Fruit fly (Drosophila melanogaster) whole organism, prepupa: ENCODE data around the gene CG17732.

Source experiments
- Blimp-1 ChIP-seq: fragments of 200-800 bp; sonication (Bioruptor generic); optimal IDR thresholded peaks from 3 replicates; lab custom pipeline; 2017; ENCODE audit warnings: missing biosample characterization, missing genetic modification characterization, mild to moderate bottlenecking, moderate library complexity, missing genetic modification reagents
- CG10669 ChIP-seq: fragments of 200-800 bp; sonication (Bioruptor generic); optimal IDR thresholded peaks from 3 replicates; lab custom pipeline; 2018; ENCODE audit warnings: missing biosample characterization, mild to moderate bottlenecking, missing genetic modification characterization, moderate library complexity
- CG11902 ChIP-seq: fragments of 200-800 bp; sonication (Bioruptor generic); optimal IDR thresholded peaks from 3 replicates; lab custom pipeline; 2016; ENCODE audit warnings: missing biosample characterization, missing genetic modification characterization
- CG3032 ChIP-seq: fragments of 200-800 bp; optimal IDR thresholded peaks from 2 replicates; lab custom pipeline; 2019; ENCODE audit warnings: missing biosample characterization, mild to moderate bottlenecking, missing genetic modification characterization, moderate library complexity
- CG32006 ChIP-seq: fragments of 200-800 bp; sonication (Bioruptor generic); optimal IDR thresholded peaks from 3 replicates; lab custom pipeline; 2017; ENCODE audit warnings: missing biosample characterization, mild to moderate bottlenecking, missing genetic modification characterization
- CG34406 ChIP-seq: fragments of 200-800 bp; sonication (Bioruptor generic); optimal IDR thresholded peaks from 3 replicates; lab custom pipeline; 2016; ENCODE audit warnings: missing biosample characterization, missing genetic modification characterization
- CG3919 ChIP-seq: fragments of 200-800 bp; sonication (Bioruptor generic); optimal IDR thresholded peaks from 3 replicates; lab custom pipeline; 2016; ENCODE audit warnings: missing biosample characterization, missing genetic modification characterization
- CG4318 ChIP-seq: fragments of 200-800 bp; sonication (Bioruptor generic); optimal IDR thresholded peaks from 3 replicates; lab custom pipeline; 2017; ENCODE audit warnings: missing biosample characterization, mild to moderate bottlenecking, missing genetic modification characterization
- CG6163 ChIP-seq: fragments of 200-800 bp; sonication (Bioruptor generic); IDR thresholded peaks from 3 replicates; pipeline ENCODE4 v1.3.6; 2022; ENCODE audit warnings: missing biosample characterization, missing genetic modification characterization
- CG6792 ChIP-seq: fragments of 200-800 bp; sonication (Bioruptor generic); optimal IDR thresholded peaks from 3 replicates; lab custom pipeline; 2016; ENCODE audit warnings: missing biosample characterization, missing genetic modification characterization
- CG8119 ChIP-seq: fragments of 200-800 bp; sonication (Bioruptor generic); IDR thresholded peaks from 3 replicates; pipeline ENCODE4 v1.3.6; 2022; ENCODE audit warnings: missing biosample characterization, missing genetic modification characterization
- CG8319 ChIP-seq: fragments of 200-800 bp; sonication (Bioruptor generic); optimal IDR thresholded peaks from 3 replicates; lab custom pipeline; 2016; ENCODE audit warnings: missing biosample characterization, missing genetic modification characterization
- CG8632 ChIP-seq: fragments of 200-800 bp; sonication (Bioruptor generic); optimal IDR thresholded peaks from 3 replicates; lab custom pipeline; 2016; ENCODE audit warnings: missing biosample characterization, missing genetic modification characterization
- CG9139 ChIP-seq: fragments of 200-800 bp; sonication (Bioruptor generic); optimal IDR thresholded peaks from 3 replicates; lab custom pipeline; 2017; ENCODE audit warnings: missing biosample characterization, mild to moderate bottlenecking, missing genetic modification characterization
- Eip78C ChIP-seq: fragments of 200-800 bp; sonication (Bioruptor generic); peaks from one replicate; lab custom pipeline; 2016; ENCODE audit warnings: missing biosample characterization, missing genetic modification characterization
- Ets96B ChIP-seq: fragments of 200-800 bp; optimal IDR thresholded peaks from 2 replicates; lab custom pipeline; 2019; ENCODE audit warnings: missing biosample characterization, mild to moderate bottlenecking, missing genetic modification characterization, moderate library complexity
- Hr4 ChIP-seq: fragments of 200-800 bp; sonication (Bioruptor generic); optimal IDR thresholded peaks from 3 replicates; lab custom pipeline; 2016; ENCODE audit warnings: missing biosample characterization, missing genetic modification characterization
- Smox ChIP-seq: fragments of 200-800 bp; sonication (Bioruptor generic); optimal IDR thresholded peaks from 3 replicates; lab custom pipeline; 2016; ENCODE audit warnings: missing biosample characterization, missing genetic modification characterization
- Sox14 ChIP-seq: fragments of 200-800 bp; sonication (Bioruptor generic); optimal IDR thresholded peaks from 3 replicates; lab custom pipeline; 2016; ENCODE audit warnings: missing biosample characterization, missing genetic modification characterization
- acj6 ChIP-seq: fragments of 200-800 bp; sonication (Bioruptor generic); optimal IDR thresholded peaks from 3 replicates; lab custom pipeline; 2016; ENCODE audit warnings: missing biosample characterization, missing genetic modification characterization
- cyc ChIP-seq: fragments of 200-800 bp; sonication (Bioruptor generic); optimal IDR thresholded peaks from 3 replicates; lab custom pipeline; 2016; ENCODE audit warnings: missing biosample characterization, missing genetic modification characterization
- dac ChIP-seq: fragments of 200-800 bp; sonication (Bioruptor generic); optimal IDR thresholded peaks from 2 replicates; lab custom pipeline; 2017; ENCODE audit warnings: missing biosample characterization, mild to moderate bottlenecking, missing genetic modification characterization
- eg ChIP-seq: fragments of 200-800 bp; sonication (Bioruptor generic); IDR thresholded peaks from 3 replicates; pipeline ENCODE4 v1.3.6; 2022; ENCODE audit warnings: missing biosample characterization, missing genetic modification characterization
- fd59A ChIP-seq: fragments of 200-800 bp; sonication (Bioruptor generic); optimal IDR thresholded peaks from 2 replicates; lab custom pipeline; 2017; ENCODE audit warnings: missing biosample characterization, mild to moderate bottlenecking, missing genetic modification characterization, missing genetic modification reagents
- fd85E ChIP-seq: fragments of 200-800 bp; sonication (Bioruptor generic); optimal IDR thresholded peaks from 3 replicates; lab custom pipeline; 2016; ENCODE audit warnings: missing biosample characterization, missing genetic modification characterization
- lz ChIP-seq: fragments of 200-800 bp; sonication (Bioruptor generic); optimal IDR thresholded peaks from 3 replicates; lab custom pipeline; 2016; ENCODE audit warnings: missing biosample characterization, missing genetic modification characterization
- pdm3 ChIP-seq: fragments of 200-800 bp; sonication (Bioruptor generic); optimal IDR thresholded peaks from 3 replicates; lab custom pipeline; 2016; ENCODE audit warnings: missing biosample characterization, missing genetic modification characterization
- salr ChIP-seq, 2 experiments: fragments of 200-800 bp; sonication (Bioruptor generic); optimal IDR thresholded peaks; 3 replicates each; lab custom pipeline; 2016 to 2018; ENCODE audit warnings: missing biosample characterization in 2 of 2, missing genetic modification characterization in 2 of 2, mild to moderate bottlenecking in 1 of 2
- topi ChIP-seq: fragments of 200-800 bp; sonication (Bioruptor generic); optimal IDR thresholded peaks from 3 replicates; lab custom pipeline; 2016; ENCODE audit warnings: missing biosample characterization, missing genetic modification characterization
- vri ChIP-seq: fragments of 200-800 bp; sonication (Bioruptor generic); optimal IDR thresholded peaks from 3 replicates; lab custom pipeline; 2016; ENCODE audit warnings: missing biosample characterization, mild to moderate bottlenecking, missing genetic modification characterization

CG17732 gene

dm6 chr3L:20002482-20003234, 21.2 kb downstream of the CG17732 start, which contains the start of gene CG7668 (continued):
- peak in 1 of 2 experiments; percentile 80 for TF ChIP-seq salr (GFP tag; optimal IDR thresholded peaks at IDR 0.05; lab: Kevin White, UChicago)
- no peak; the same call in 2 of the 3 replicates for TF ChIP-seq CG6163 (GFP tag; lab: Robert Waterston, UW)
- TF ChIP-seq dac (GFP tag; lab: Kevin White, UChicago), result peak; percentile 57
- peak; percentile 41 for TF ChIP-seq fd85E (GFP tag; lab: Kevin White, UChicago)
- TF ChIP-seq CG32006, result no peak
- TF ChIP-seq Smox (GFP tag; lab: Kevin White, UChicago), result peak; percentile 92
- peak; percentile 91 for TF ChIP-seq Hr4
- peak; percentile 82 for TF ChIP-seq CG11902 (GFP tag; lab: Kevin White, UChicago)
- peak; percentile 92 for TF ChIP-seq pdm3 (GFP tag; lab: Kevin White, UChicago)
- peak; percentile 92 for TF ChIP-seq CG34406 (GFP tag; lab: Kevin White, UChicago)
- no peak; the same call in 2 of the 3 replicates for TF ChIP-seq eg (GFP tag; lab: Robert Waterston, UW)
- TF ChIP-seq acj6 (GFP tag; lab: Kevin White, UChicago), result peak; percentile 94
- peak; percentile 79 for TF ChIP-seq Blimp-1 (GFP tag; lab: Kevin White, UChicago)
- TF ChIP-seq cyc, result peak; percentile 89
- TF ChIP-seq CG6792 (GFP tag; lab: Kevin White, UChicago), result peak; percentile 88
- peak; percentile 68 for TF ChIP-seq CG4318 (GFP tag; lab: Kevin White, UChicago)
- peak; percentile 90 for TF ChIP-seq CG8632
- TF ChIP-seq vri (GFP tag; lab: Kevin White, UChicago), result peak; percentile 86
- peak; percentile 92 for TF ChIP-seq Sox14
- peak; percentile 79 for TF ChIP-seq fd59A (GFP tag; lab: Kevin White, UChicago)
- TF ChIP-seq, all 60 proteins: peak for 53

- no peak for TF ChIP-seq Ets96B (tag; lab: Kevin White, UChicago)
- TF ChIP-seq CG10669 (GFP tag; lab: Kevin White, UChicago), result peak; percentile 0
- TF ChIP-seq CG8119 (GFP tag; lab: Robert Waterston, UW), result no peak
- TF ChIP-seq lz (GFP tag; lab: Kevin White, UChicago), result no peak
- no peak for TF ChIP-seq acj6 (GFP tag; lab: Kevin White, UChicago)
- TF ChIP-seq Hr4, result no peak
- TF ChIP-seq CG3919, result no peak
Observed at dm6 chr3L:20003235-20003493, 21.7 kb downstream of the CG17732 start.

dm6 chr3L:20004442-20004869, 23.0 kb downstream of the CG17732 start:
- TF ChIP-seq topi (GFP tag; lab: Kevin White, UChicago), result no peak
- no peak for TF ChIP-seq CG3032
- peak; percentile 61 for TF ChIP-seq Eip78C (GFP tag; lab: Kevin White, UChicago)

dm6 chr3L:20005033-20005782, 23.7 kb downstream of the CG17732 start, which contains the start of gene kug:
TSS of gene kug (plus strand) at chr3L:20005301.
- TF ChIP-seq CG34406 (GFP tag; lab: Kevin White, UChicago) (no peak), CG8319 (no peak), CG9139 (GFP tag; lab: Kevin White, UChicago) (no peak)
